Worm (Caenorhabditis elegans): Measurements from ENCODE around the gene T06F4.1.

DNA sequence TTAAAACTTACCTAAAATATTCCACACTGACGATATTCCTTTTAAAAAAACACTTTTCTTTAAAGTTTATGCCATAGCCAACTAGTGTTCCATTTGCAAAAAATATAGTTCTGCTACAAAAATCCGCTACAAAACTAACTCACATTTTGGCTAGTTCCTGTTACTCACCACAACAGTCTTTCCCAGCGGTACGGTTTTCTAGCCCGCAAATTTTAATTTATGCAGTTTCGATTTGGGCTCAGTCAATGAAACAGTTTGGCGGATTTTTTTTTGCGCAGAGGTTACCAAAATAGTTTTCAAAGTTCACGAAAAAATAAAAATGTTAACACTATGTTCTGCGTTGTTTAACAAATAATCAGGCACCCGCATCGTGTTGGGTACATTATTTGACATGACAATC lies 22.0 kb upstream of the T06F4.1 start:
- TF ChIP-seq ama-1 (optimal IDR thresholded peaks at IDR 0.05) (no peak), tbx-11 (GFP tag; IDR thresholded peaks at IDR 0.05) (no peak), hmbx-1 (tag; optimal IDR thresholded peaks at IDR 0.05) (no peak), tra-4 (tag; optimal IDR thresholded peaks at IDR 0.05) (no peak), flt-1 (GFP tag; IDR thresholded peaks at IDR 0.05) (no peak), tbx-37 (GFP tag; conservative IDR thresholded peaks at IDR 0.05) (no peak), pes-1 (GFP tag; IDR thresholded peaks at IDR 0.05) (no peak), aly-1 (tag; optimal IDR thresholded peaks at IDR 0.05) (no peak), sea-1 (GFP tag; conservative IDR thresholded peaks at IDR 0.05) (no peak), B0310.2 (tag; optimal IDR thresholded peaks at IDR 0.05) (no peak), hnd-1 (tag; optimal IDR thresholded peaks at IDR 0.05) (no peak), F13C5.2 (tag; optimal IDR thresholded peaks at IDR 0.05) (no peak), ceh-13 (GFP tag; optimal IDR thresholded peaks at IDR 0.05) (no peak), ceh-36 (tag; optimal IDR thresholded peaks at IDR 0.05) (no peak)

Measured in whole organism, early embryonic.